Fruit fly (Drosophila melanogaster) whole organism: ENCODE measurements around the gene Cln3.

Source experiments
- CG8478 ChIP-seq: fragments of >200 bp; optimal IDR thresholded peaks from 2 replicates; lab custom pipeline; 2018; ENCODE audit warnings: inconsistent platforms
- Dll ChIP-seq: fragments of >200 bp; optimal IDR thresholded peaks from 2 replicates; lab custom pipeline; 2017
- EcR ChIP-seq, 2 experiments: fragments of >200 bp; optimal IDR thresholded peaks; 2 replicates each; lab custom pipeline; 2017; ENCODE audit warnings: missing biosample characterization in 2 of 2, missing genetic modification characterization in 2 of 2, missing genetic modification reagents in 2 of 2
- pan ChIP-seq: fragments of >200 bp; optimal IDR thresholded peaks from 2 replicates; lab custom pipeline; 2017
- psq ChIP-seq: fragments of >200 bp; optimal IDR thresholded peaks from 2 replicates; lab custom pipeline; 2017
- usp ChIP-seq: fragments of >200 bp; optimal IDR thresholded peaks from 2 replicates; lab custom pipeline; 2017; ENCODE audit warnings: missing biosample characterization, missing genetic modification characterization, mixed read lengths

Cln3 gene

dm6 chr3L:17763987-17764386 lies 49.9 kb downstream of the Cln3 start, which contains the start of the genes Adgf-A and Adgf-A2:
Gene Adgf-A, minus strand, starts transcription at chr3L:17764158.
Gene Adgf-A2, minus strand, starts transcription at chr3L:17764158.
- TF ChIP-seq pan (lab: Kevin White, UChicago) (no peak), psq (lab: Kevin White, UChicago) (no peak), Dll (lab: Kevin White, UChicago) (no peak), usp (GFP tag; lab: Kevin White, UChicago) (no peak), CG8478 (lab: Kevin White, UChicago) (no peak), EcR (GFP tag; optimal IDR thresholded peaks at IDR 0.05; lab: Kevin White, UChicago) (no peak)
